Fruit fly (Drosophila melanogaster) whole organism: Measurements from ENCODE around the gene CG14631.

ENCODE experiments used
- CG8478 ChIP-seq: fragments of >200 bp; optimal IDR thresholded peaks from 2 replicates; lab custom pipeline; 2018; ENCODE audit warnings: inconsistent platforms
- Dll ChIP-seq: fragments of >200 bp; optimal IDR thresholded peaks from 2 replicates; lab custom pipeline; 2017
- pan ChIP-seq: fragments of >200 bp; optimal IDR thresholded peaks from 2 replicates; lab custom pipeline; 2017
- psq ChIP-seq: fragments of >200 bp; optimal IDR thresholded peaks from 2 replicates; lab custom pipeline; 2017
- usp ChIP-seq: fragments of >200 bp; optimal IDR thresholded peaks from 2 replicates; lab custom pipeline; 2017; ENCODE audit warnings: missing biosample characterization, missing genetic modification characterization, mixed read lengths

DNA sequence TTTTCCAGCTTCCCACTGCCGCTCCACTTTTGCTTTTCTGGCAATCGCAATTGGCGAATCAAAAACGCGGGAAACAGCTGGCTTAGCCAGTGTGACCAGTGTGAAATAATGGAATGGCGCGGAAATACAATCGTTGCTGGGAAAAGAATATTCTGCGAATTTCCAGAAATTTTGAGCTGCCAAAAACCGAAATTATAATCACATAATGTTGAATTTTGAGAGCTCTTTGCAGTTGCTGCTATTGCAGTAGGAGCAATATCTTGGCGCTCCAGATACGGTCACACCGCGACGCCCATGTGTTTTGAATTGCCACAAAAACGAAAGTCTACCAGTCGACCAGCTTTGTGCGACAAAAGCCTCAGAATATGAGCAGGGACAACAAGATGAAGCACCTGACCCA, 18.6 kb downstream of the CG14631 start, which contains the start of the genes Cdc45 and Rpp21:
- TF ChIP-seq Dll (lab: Kevin White, UChicago) (no peak), usp (GFP tag; lab: Kevin White, UChicago) (no peak), CG8478 (no peak), pan (lab: Kevin White, UChicago) (no peak), psq (lab: Kevin White, UChicago) (no peak)
